Fruit fly (Drosophila melanogaster): ENCODE data around the gene CG12535.
A peak's percentile ranks its signal among the peaks of the same experiment; 100 is the strongest.

Gene CG12535

dm6 chrX:3378490-3379091 lies 70.2 kb downstream of the CG12535 start (continued):
- peak; percentile 74 for TF ChIP-seq mirr (GFP tag; optimal IDR thresholded peaks at IDR 0.05)
- peak; percentile 60 for TF ChIP-seq CG34376 (GFP tag; optimal IDR thresholded peaks at IDR 0.05)
- no peak for TF ChIP-seq jigr1 (GFP tag; IDR thresholded peaks at IDR 0.05)
- TF ChIP-seq CG3281 (GFP tag; optimal IDR thresholded peaks at IDR 0.05) = peak; percentile 30
- no peak for TF ChIP-seq pan (optimal IDR thresholded peaks at IDR 0.05)
- peak in 1 of 2 experiments; percentile 32 for TF ChIP-seq pan (GFP tag; optimal IDR thresholded peaks at IDR 0.05 in 1 of 2, IDR thresholded peaks at IDR 0.05 in 1 of 2)
- TF ChIP-seq tna (GFP tag; IDR thresholded peaks at IDR 0.05; ENCODE audit: partially characterized antibody) = 0 out of 2 replicates have a peak, but pooled peaks have one; percentile 17
- no peak for TF ChIP-seq zen2 (GFP tag; IDR thresholded peaks at IDR 0.05; ENCODE audit: partially characterized antibody)
- peak; percentile 58 for TF ChIP-seq CG13894 (tag; optimal IDR thresholded peaks at IDR 0.05)
- TF ChIP-seq CG30020 (tag; optimal IDR thresholded peaks at IDR 0.05) = no peak
- peak; percentile 58 for TF ChIP-seq CG12769 (tag; optimal IDR thresholded peaks at IDR 0.05)
- peak; percentile 42; the same call in 1 of the 2 replicates for TF ChIP-seq Awh (GFP tag; IDR thresholded peaks at IDR 0.05)
- no peak for TF ChIP-seq CG16813 (GFP tag; IDR thresholded peaks at IDR 0.05; ENCODE audit: partially characterized antibody)
- TF ChIP-seq Myb (GFP tag; optimal IDR thresholded peaks at IDR 0.05) = no peak
- 0 out of 3 replicates have a peak, but pooled peaks have one; percentile 40 for TF ChIP-seq gce (GFP tag; IDR thresholded peaks at IDR 0.05)
- TF ChIP-seq CG34422 (GFP tag; IDR thresholded peaks at IDR 0.05) = 0 out of 3 replicates have a peak, but pooled peaks have one; percentile 35
- no peak for TF ChIP-seq vfl (GFP tag; optimal IDR thresholded peaks at IDR 0.05)
- peak; percentile 99 for TF ChIP-seq cwo (GFP tag; optimal IDR thresholded peaks at IDR 0.05)
- peak; percentile 30 for TF ChIP-seq gro (GFP tag; optimal IDR thresholded peaks at IDR 0.05)
- peak; percentile 28 for TF ChIP-seq HmgZ (tag; optimal IDR thresholded peaks at IDR 0.05)
- 0 out of 2 replicates have a peak, but pooled peaks have one; percentile 11 for TF ChIP-seq CG11247 (GFP tag; IDR thresholded peaks at IDR 0.05)
- TF ChIP-seq abd-A (tag; optimal IDR thresholded peaks at IDR 0.05) = peak; percentile 89
- TF ChIP-seq Nf-YC (tag; optimal IDR thresholded peaks at IDR 0.05) = peak; percentile 22
- TF ChIP-seq ash1 (GFP tag; optimal IDR thresholded peaks at IDR 0.05) = peak; percentile 14
- peak; percentile 18 for TF ChIP-seq Nf-YB (GFP tag; optimal IDR thresholded peaks at IDR 0.05)
- no peak for TF ChIP-seq gcm2 (GFP tag; optimal IDR thresholded peaks at IDR 0.05)
- TF ChIP-seq CG11504 (tag; optimal IDR thresholded peaks at IDR 0.05) = peak; percentile 68
- no peak for TF ChIP-seq CG2199 (GFP tag; IDR thresholded peaks at IDR 0.05)
- peak in 1 of 2 experiments; percentile 37 for TF ChIP-seq Eip74EF (GFP tag; optimal IDR thresholded peaks at IDR 0.05)
- peak; percentile 12 for TF ChIP-seq Fer1 (GFP tag; optimal IDR thresholded peaks at IDR 0.05)
- peak; percentile 13 for TF ChIP-seq CG4328 (GFP tag; optimal IDR thresholded peaks at IDR 0.05)
- peak; percentile 60 for TF ChIP-seq Adf1 (GFP tag; IDR thresholded peaks at IDR 0.05)
- peak in 1 of 2 experiments; percentile 28 for TF ChIP-seq Pdp1 (GFP tag; optimal IDR thresholded peaks at IDR 0.05)
- peak; percentile 13 for TF ChIP-seq nerfin-1 (tag; optimal IDR thresholded peaks at IDR 0.05)
- TF ChIP-seq CG14050 (GFP tag; IDR thresholded peaks at IDR 0.05) = no peak
- peak; percentile 37 for TF ChIP-seq CG18599 (GFP tag; optimal IDR thresholded peaks at IDR 0.05)
- TF ChIP-seq kni (GFP tag; optimal IDR thresholded peaks at IDR 0.05) = peak; percentile 6
- TF ChIP-seq CG10321 (GFP tag; IDR thresholded peaks at IDR 0.05) = peak; percentile 77
- no peak for TF ChIP-seq Oaz (GFP tag; IDR thresholded peaks at IDR 0.05)
- TF ChIP-seq Trl (optimal IDR thresholded peaks at IDR 0.05) = peak in 1 of 2 experiments; percentile 5
- TF ChIP-seq Trl (GFP tag; optimal IDR thresholded peaks at IDR 0.05) = no peak
- peak; percentile 1 for TF ChIP-seq BtbVII (GFP tag; optimal IDR thresholded peaks at IDR 0.05)
- no peak for TF ChIP-seq da (GFP tag; optimal IDR thresholded peaks at IDR 0.05)
- TF ChIP-seq Rfx (GFP tag; IDR thresholded peaks at IDR 0.05) = 0 out of 2 replicates have a peak, but pooled peaks have one; percentile 34
- no peak for TF ChIP-seq maf-S (GFP tag; optimal IDR thresholded peaks at IDR 0.05)
- peak; percentile 43 for TF ChIP-seq sens (GFP tag)
- no peak for TF ChIP-seq CG3726 (GFP tag; IDR thresholded peaks at IDR 0.05)
